Fruit fly (Drosophila melanogaster) whole organism, adult: ENCODE data around the gene CG15480.

Experiments used
- CG11617 ChIP-seq: fragments of 200-800 bp; sonication (Bioruptor generic); optimal IDR thresholded peaks from 2 replicates; lab custom pipeline; 2017; ENCODE audit warnings: mild to moderate bottlenecking, missing biosample characterization, missing genetic modification reagents, missing genetic modification characterization
- CG14711 ChIP-seq: fragments of 200-800 bp; sonication (Bioruptor generic); optimal IDR thresholded peaks from 2 replicates; lab custom pipeline; 2018; ENCODE audit warnings: missing biosample characterization, mild to moderate bottlenecking, missing genetic modification characterization, moderate library complexity
- CG33017 ChIP-seq: fragments of 200-800 bp; sonication (Bioruptor generic); optimal IDR thresholded peaks from 2 replicates; lab custom pipeline; 2018; ENCODE audit warnings: missing biosample characterization, mild to moderate bottlenecking, missing genetic modification characterization, moderate library complexity
- CG5204 ChIP-seq: fragments of 200-800 bp; sonication (Bioruptor generic); optimal IDR thresholded peaks from 2 replicates; lab custom pipeline; 2016; ENCODE audit warnings: missing biosample characterization, missing genetic modification characterization
- CG7045 ChIP-seq: fragments of 200-800 bp; sonication (Bioruptor generic); optimal IDR thresholded peaks from 2 replicates; lab custom pipeline; 2017; ENCODE audit warnings: missing biosample characterization, mild to moderate bottlenecking, missing genetic modification characterization
- CG7101 ChIP-seq: fragments of 200-800 bp; sonication (Bioruptor generic); optimal IDR thresholded peaks from 2 replicates; lab custom pipeline; 2018; ENCODE audit warnings: missing biosample characterization, mild to moderate bottlenecking, missing genetic modification characterization, moderate library complexity
- Clk ChIP-seq: fragments of 200-800 bp; sonication (Bioruptor generic); optimal IDR thresholded peaks from 2 replicates; lab custom pipeline; 2017; ENCODE audit warnings: missing biosample characterization, missing genetic modification characterization
- Mnt ChIP-seq: fragments of 200-800 bp; sonication (Bioruptor generic); optimal IDR thresholded peaks from 2 replicates; lab custom pipeline; 2016; ENCODE audit warnings: missing biosample characterization, mild to moderate bottlenecking, missing genetic modification characterization
- bab1 ChIP-seq: fragments of 200-800 bp; sonication (Bioruptor generic); optimal IDR thresholded peaks from 3 replicates; lab custom pipeline; 2019; ENCODE audit warnings: missing biosample characterization, mild to moderate bottlenecking, missing genetic modification characterization, moderate library complexity
- kay ChIP-seq: fragments of 200-800 bp; sonication (Bioruptor generic); peaks from one replicate; lab custom pipeline; 2016; ENCODE audit warnings: missing biosample characterization, missing genetic modification characterization, borderline replicate concordance
- pad ChIP-seq: fragments of 200-800 bp; sonication (Bioruptor generic); optimal IDR thresholded peaks from 3 replicates; lab custom pipeline; 2017; ENCODE audit warnings: missing biosample characterization, missing genetic modification characterization, mild to moderate bottlenecking, moderate library complexity, missing genetic modification reagents
- toe ChIP-seq: fragments of 200-800 bp; sonication (Bioruptor generic); optimal IDR thresholded peaks from 2 replicates; lab custom pipeline; 2016; ENCODE audit warnings: missing biosample characterization, missing genetic modification characterization

dm6 chr2L:13206077-13206668 is 18.9 kb downstream of the CG15480 start:
- TF ChIP-seq CG33017 (peak; percentile 78), Clk (GFP tag; lab: Kevin White, UChicago) (no peak), kay (GFP tag; lab: Kevin White, UChicago) (no peak), toe (GFP tag; lab: Kevin White, UChicago) (peak; percentile 1), CG7045 (peak; percentile 79), bab1 (peak; percentile 23), Mnt (peak; percentile 63), CG14711 (tag; lab: Kevin White, UChicago) (peak; percentile 43), CG7101 (peak; percentile 51), CG5204 (GFP tag; lab: Kevin White, UChicago) (no peak), pad (GFP tag; lab: Kevin White, UChicago) (peak; percentile 72), CG11617 (GFP tag; lab: Kevin White, UChicago) (peak; percentile 22)
